Fruit fly (Drosophila melanogaster) whole organism, embryonic: Measurements from ENCODE around the gene CG42445.

Source experiments
- Adf1 ChIP-seq: fragments of 200-800 bp; sonication (Bioruptor generic); IDR thresholded peaks from 2 replicates; pipeline ENCODE4 v1.3.6; 2022; ENCODE audit warnings: missing biosample characterization, missing genetic modification characterization
- Aef1 ChIP-seq: fragments of 200-800 bp; sonication (Bioruptor generic); IDR thresholded peaks from 3 replicates; pipeline ENCODE4 v1.3.6; 2022; ENCODE audit warnings: missing biosample characterization, missing genetic modification characterization
- Atf-2 ChIP-seq: fragments of 200-800 bp; sonication (Bioruptor generic); optimal IDR thresholded peaks from 2 replicates; lab custom pipeline; 2016; ENCODE audit warnings: missing biosample characterization, missing genetic modification characterization
- Atf3 ChIP-seq: fragments of 200-800 bp; sonication (Bioruptor generic); optimal IDR thresholded peaks from 3 replicates; lab custom pipeline; 2016; ENCODE audit warnings: missing biosample characterization, missing genetic modification characterization
- CG10147 ChIP-seq: fragments of 200-800 bp; sonication (Bioruptor generic); optimal IDR thresholded peaks from 2 replicates; lab custom pipeline; 2019; ENCODE audit warnings: missing biosample characterization, mild to moderate bottlenecking, missing genetic modification characterization, moderate library complexity
- CG10267 ChIP-seq: fragments of 200-800 bp; sonication (Bioruptor generic); optimal IDR thresholded peaks from 2 replicates; lab custom pipeline; 2018; ENCODE audit warnings: missing biosample characterization, mild to moderate bottlenecking, missing genetic modification characterization, moderate library complexity
- CG10979 ChIP-seq: fragments of 200-800 bp; sonication (Bioruptor generic); optimal IDR thresholded peaks from 2 replicates; lab custom pipeline; 2018; ENCODE audit warnings: missing biosample characterization, mild to moderate bottlenecking, missing genetic modification characterization, moderate library complexity
- CG11085 ChIP-seq: fragments of 200-800 bp; sonication (Bioruptor generic); IDR thresholded peaks from 2 replicates; pipeline ENCODE4 v1.3.6; 2022; ENCODE audit warnings: missing biosample characterization, missing genetic modification characterization
- CG11560 ChIP-seq: fragments of 200-800 bp; sonication (Bioruptor generic); IDR thresholded peaks from 3 replicates; pipeline ENCODE4 v1.3.6; 2022; ENCODE audit warnings: missing biosample characterization, missing genetic modification characterization
- CG12391 ChIP-seq: fragments of 200-800 bp; sonication (Bioruptor generic); optimal IDR thresholded peaks from 3 replicates; lab custom pipeline; 2018; ENCODE audit warnings: missing biosample characterization, mild to moderate bottlenecking, missing genetic modification characterization, moderate library complexity
- CG12769 ChIP-seq: fragments of 200-800 bp; sonication (Bioruptor generic); optimal IDR thresholded peaks from 2 replicates; lab custom pipeline; 2019; ENCODE audit warnings: missing biosample characterization, mild to moderate bottlenecking, missing genetic modification characterization, moderate library complexity
- CG17186 ChIP-seq: fragments of 200-800 bp; sonication (Bioruptor generic); optimal IDR thresholded peaks from 3 replicates; lab custom pipeline; 2017; ENCODE audit warnings: missing biosample characterization, missing genetic modification reagents, missing genetic modification characterization
- CG32767 ChIP-seq: fragments of 200-800 bp; sonication (Bioruptor generic); IDR thresholded peaks from 2 replicates; pipeline ENCODE4 v1.3.6; 2022; ENCODE audit warnings: missing biosample characterization, missing genetic modification characterization
- CG32772 ChIP-seq: fragments of 200-800 bp; sonication (Bioruptor generic); IDR thresholded peaks from 2 replicates; pipeline ENCODE4 v1.3.6; 2022; ENCODE audit warnings: missing biosample characterization, missing genetic modification characterization
- CG33213 ChIP-seq: fragments of 200-800 bp; sonication (Bioruptor generic); optimal IDR thresholded peaks from 3 replicates; lab custom pipeline; 2016; ENCODE audit warnings: missing biosample characterization, missing genetic modification characterization
- CG4282 ChIP-seq: fragments of 200-800 bp; sonication (Bioruptor generic); optimal IDR thresholded peaks from 2 replicates; lab custom pipeline; 2016; ENCODE audit warnings: missing biosample characterization, missing genetic modification characterization
- CG4404 ChIP-seq: fragments of 200-800 bp; sonication (Bioruptor generic); IDR thresholded peaks from 2 replicates; pipeline ENCODE4 v1.3.6; 2022; ENCODE audit warnings: missing biosample characterization, missing genetic modification characterization
- CG7357 ChIP-seq: fragments of 200-800 bp; sonication (Bioruptor generic); IDR thresholded peaks from 3 replicates; pipeline ENCODE4 v1.3.6; 2022; ENCODE audit warnings: missing biosample characterization, missing genetic modification characterization
- CG7745 ChIP-seq: fragments of 200-800 bp; sonication (Bioruptor generic); optimal IDR thresholded peaks from 2 replicates; lab custom pipeline; 2018; ENCODE audit warnings: missing biosample characterization, mild to moderate bottlenecking, missing genetic modification characterization, moderate library complexity
- CG7839 ChIP-seq: fragments of 200-800 bp; sonication (Bioruptor generic); optimal IDR thresholded peaks from 3 replicates; lab custom pipeline; 2018; ENCODE audit warnings: missing biosample characterization, mild to moderate bottlenecking, missing genetic modification characterization, moderate library complexity
- HLHmδ ChIP-seq: fragments of 200-800 bp; sonication (Bioruptor generic); optimal IDR thresholded peaks from 2 replicates; lab custom pipeline; 2018; ENCODE audit warnings: missing biosample characterization, mild to moderate bottlenecking, missing genetic modification characterization, moderate library complexity
- Hand ChIP-seq: fragments of 200-800 bp; sonication (Bioruptor generic); optimal IDR thresholded peaks from 2 replicates; lab custom pipeline; 2017; ENCODE audit warnings: mild to moderate bottlenecking, missing biosample characterization, missing genetic modification reagents, missing genetic modification characterization
- HmgD ChIP-seq: fragments of 200-800 bp; sonication (Bioruptor generic); optimal IDR thresholded peaks from 3 replicates; lab custom pipeline; 2016; ENCODE audit warnings: missing biosample characterization, missing genetic modification characterization
- Hmx ChIP-seq: fragments of 200-800 bp; sonication (Bioruptor generic); optimal IDR thresholded peaks from 2 replicates; lab custom pipeline; 2016; ENCODE audit warnings: missing biosample characterization, missing genetic modification characterization
- Lhr ChIP-seq: fragments of 200-800 bp; sonication (Bioruptor generic); optimal IDR thresholded peaks from 3 replicates; lab custom pipeline; 2017; ENCODE audit warnings: mild to moderate bottlenecking, missing biosample characterization, missing genetic modification reagents, missing genetic modification characterization
- Myb ChIP-seq: fragments of 200-800 bp; sonication (Bioruptor generic); optimal IDR thresholded peaks from 2 replicates; lab custom pipeline; 2016; ENCODE audit warnings: missing biosample characterization, missing genetic modification characterization
- NFAT ChIP-seq: fragments of 200-800 bp; sonication (Bioruptor generic); IDR thresholded peaks from 2 replicates; pipeline ENCODE4 v1.3.6; 2022; ENCODE audit warnings: missing biosample characterization, missing genetic modification characterization
- NfI ChIP-seq: fragments of 200-800 bp; sonication (Bioruptor generic); optimal IDR thresholded peaks from 3 replicates; lab custom pipeline; 2018; ENCODE audit warnings: missing biosample characterization, mild to moderate bottlenecking, missing genetic modification characterization, moderate library complexity
- Oli ChIP-seq: fragments of 200-800 bp; sonication (Bioruptor generic); optimal IDR thresholded peaks from 2 replicates; lab custom pipeline; 2018; ENCODE audit warnings: missing biosample characterization, mild to moderate bottlenecking, missing genetic modification characterization, moderate library complexity
- PHDP ChIP-seq: fragments of 200-800 bp; sonication (Bioruptor generic); optimal IDR thresholded peaks from 3 replicates; lab custom pipeline; 2018; ENCODE audit warnings: missing biosample characterization, mild to moderate bottlenecking, missing genetic modification characterization, moderate library complexity
- Pdp1 ChIP-seq, 2 experiments: fragments of 200-800 bp; sonication (Bioruptor generic); optimal IDR thresholded peaks; 3 replicates each; lab custom pipeline; 2016; ENCODE audit warnings: missing biosample characterization in 2 of 2, missing genetic modification characterization in 2 of 2, mild to moderate bottlenecking in 1 of 2, moderate library complexity in 1 of 2
- Sry-β ChIP-seq: fragments of 200-800 bp; sonication (Bioruptor generic); optimal IDR thresholded peaks from 2 replicates; lab custom pipeline; 2018; ENCODE audit warnings: missing biosample characterization, mild to moderate bottlenecking, missing genetic modification characterization, moderate library complexity
- aop ChIP-seq: fragments of 200-800 bp; sonication (Bioruptor generic); IDR thresholded peaks from 2 replicates; pipeline ENCODE4 v1.3.6; 2022; ENCODE audit warnings: missing biosample characterization, missing genetic modification characterization
- cad ChIP-seq: fragments of >200 bp; optimal IDR thresholded peaks from 2 replicates; lab custom pipeline; 2017; ENCODE audit warnings: missing biosample characterization, missing genetic modification characterization
- cg ChIP-seq: fragments of 200-800 bp; sonication (Bioruptor generic); optimal IDR thresholded peaks from 3 replicates; lab custom pipeline; 2019; ENCODE audit warnings: missing biosample characterization, mild to moderate bottlenecking, missing genetic modification characterization, moderate library complexity
- chn ChIP-seq: fragments of 200-800 bp; sonication (Bioruptor generic); optimal IDR thresholded peaks from 2 replicates; lab custom pipeline; 2016; ENCODE audit warnings: missing biosample characterization, missing genetic modification characterization
- cwo ChIP-seq: fragments of 200-800 bp; sonication (Bioruptor generic); optimal IDR thresholded peaks from 3 replicates; lab custom pipeline; 2017; ENCODE audit warnings: missing biosample characterization, missing genetic modification characterization, mild to moderate bottlenecking, moderate library complexity, missing genetic modification reagents
- dm ChIP-seq: fragments of 200-800 bp; sonication (Bioruptor generic); optimal IDR thresholded peaks from 3 replicates; lab custom pipeline; 2016; ENCODE audit warnings: missing biosample characterization, missing genetic modification characterization
- eve ChIP-seq, 2 experiments: fragments of >200 bp; optimal IDR thresholded peaks; 2 replicates each; lab custom pipeline; 2017; ENCODE audit warnings: missing biosample characterization in 2 of 2, missing genetic modification characterization in 2 of 2
- hbn ChIP-seq: fragments of 200-800 bp; sonication (Bioruptor generic); IDR thresholded peaks from 2 replicates; pipeline ENCODE4 v1.3.6; 2022; ENCODE audit warnings: missing biosample characterization, missing genetic modification characterization; ENCODE audit not compliant: partially characterized antibody
- ken ChIP-seq: fragments of 200-800 bp; sonication (Bioruptor generic); IDR thresholded peaks from 3 replicates; pipeline ENCODE4 v1.3.6; 2022; ENCODE audit warnings: missing biosample characterization, missing genetic modification characterization
- knrl ChIP-seq: fragments of 200-800 bp; sonication (Bioruptor generic); IDR thresholded peaks from 3 replicates; pipeline ENCODE4 v1.3.6; 2022; ENCODE audit warnings: missing biosample characterization, missing genetic modification characterization; ENCODE audit not compliant: partially characterized antibody
- onecut ChIP-seq: fragments of 200-800 bp; sonication (Bioruptor generic); IDR thresholded peaks from 2 replicates; pipeline ENCODE4 v1.3.6; 2022; ENCODE audit warnings: missing biosample characterization, missing genetic modification characterization
- trem ChIP-seq: fragments of 200-800 bp; optimal IDR thresholded peaks from 3 replicates; lab custom pipeline; 2019; ENCODE audit warnings: missing biosample characterization, mild to moderate bottlenecking, missing genetic modification characterization, moderate library complexity
- ttk ChIP-seq: fragments of 200-800 bp; sonication (Bioruptor generic); IDR thresholded peaks from 2 replicates; pipeline ENCODE4 v2.1.2; 2022; ENCODE audit warnings: missing biosample characterization, missing genetic modification characterization
- twi ChIP-seq: fragments of 200-800 bp; optimal IDR thresholded peaks from 2 replicates; lab custom pipeline; 2019; ENCODE audit warnings: missing biosample characterization, mild to moderate bottlenecking, missing genetic modification characterization, moderate library complexity
- tx ChIP-seq: fragments of 200-800 bp; sonication (Bioruptor generic); optimal IDR thresholded peaks from 2 replicates; lab custom pipeline; 2016; ENCODE audit warnings: missing biosample characterization, missing genetic modification characterization
- usp ChIP-seq: fragments of >200 bp; optimal IDR thresholded peaks from 2 replicates; lab custom pipeline; 2017; ENCODE audit warnings: missing biosample characterization, missing genetic modification characterization
- zen2 ChIP-seq: fragments of 200-800 bp; sonication (Bioruptor generic); IDR thresholded peaks from 3 replicates; pipeline ENCODE4 v1.3.6; 2022; ENCODE audit warnings: missing biosample characterization, missing genetic modification characterization; ENCODE audit not compliant: partially characterized antibody

CG42445 gene

dm6 chr3L:8153206-8153996, 5.3 kb downstream of the CG42445 start (continued):
- TF ChIP-seq Pdp1 (GFP tag; optimal IDR thresholded peaks at IDR 0.05; lab: Kevin White, UChicago), result peak in 1 of 2 experiments; percentile 63
- peak; percentile 66; the same call in 1 of the 2 replicates for TF ChIP-seq ttk (GFP tag; lab: Robert Waterston, UW)
- peak; percentile 72 for TF ChIP-seq cg (GFP tag; lab: Kevin White, UChicago)
- TF ChIP-seq CG10979 (tag; lab: Kevin White, UChicago), result peak; percentile 61
- TF ChIP-seq knrl (GFP tag; lab: Robert Waterston, UW), result no peak
- no peak for TF ChIP-seq Myb (GFP tag; lab: Kevin White, UChicago)
- 0 out of 2 replicates have a peak, but pooled peaks have one; percentile 14 for TF ChIP-seq CG11085
- peak; percentile 46; the same call in 1 of the 3 replicates for TF ChIP-seq Aef1 (GFP tag; lab: Robert Waterston, UW)
- TF ChIP-seq cad, result no peak
- peak; percentile 55; the same call in 1 of the 2 replicates for TF ChIP-seq CG32767 (GFP tag; lab: Robert Waterston, UW)
- TF ChIP-seq HLHmδ, result no peak
- no peak for TF ChIP-seq CG10147
- no peak for TF ChIP-seq trem (tag; lab: Kevin White, UChicago)
- peak; percentile 5 for TF ChIP-seq CG12769 (tag; lab: Kevin White, UChicago)
- TF ChIP-seq Hand (GFP tag; lab: Kevin White, UChicago), result no peak
- no peak for TF ChIP-seq dm
- TF ChIP-seq Lhr (GFP tag; lab: Kevin White, UChicago), result peak; percentile 8
- no peak for TF ChIP-seq chn (GFP tag; lab: Kevin White, UChicago)
- no peak for TF ChIP-seq twi
- peak; percentile 57 for TF ChIP-seq CG32772 (GFP tag; lab: Robert Waterston, UW)
- TF ChIP-seq ken, result peak; percentile 67
- TF ChIP-seq eve (GFP tag; optimal IDR thresholded peaks at IDR 0.05; lab: Kevin White, UChicago), result peak in 1 of 2 experiments; percentile 62
- TF ChIP-seq Atf-2 (GFP tag; lab: Kevin White, UChicago), result peak; percentile 37
- TF ChIP-seq CG7357, result no peak
- no peak for TF ChIP-seq CG17186
- no peak for TF ChIP-seq Hmx (GFP tag; lab: Kevin White, UChicago)
- TF ChIP-seq onecut (GFP tag; lab: Robert Waterston, UW), result peak; percentile 44; the same call in 1 of the 2 replicates
- TF ChIP-seq Atf3 (GFP tag; lab: Kevin White, UChicago), result peak; percentile 54
- TF ChIP-seq hbn (GFP tag; lab: Robert Waterston, UW), result no peak
- peak; percentile 57 for TF ChIP-seq NfI (GFP tag; lab: Kevin White, UChicago)
- TF ChIP-seq CG33213 (GFP tag; lab: Kevin White, UChicago), result peak; percentile 41
- TF ChIP-seq cwo, result peak; percentile 7
- TF ChIP-seq CG10267, result peak; percentile 35
- no peak for TF ChIP-seq CG4404
- peak; percentile 76 for TF ChIP-seq Oli (tag; lab: Kevin White, UChicago)
- no peak for TF ChIP-seq zen2 (GFP tag; lab: Robert Waterston, UW)
- TF ChIP-seq usp (GFP tag; lab: Kevin White, UChicago), result no peak
- TF ChIP-seq CG4282, result no peak
- TF ChIP-seq CG7745 (tag; lab: Kevin White, UChicago), result no peak
- peak; percentile 58 for TF ChIP-seq CG7839
- no peak for TF ChIP-seq tx
- peak; percentile 49 for TF ChIP-seq PHDP (tag; lab: Kevin White, UChicago)
- no peak for TF ChIP-seq aop (GFP tag; lab: Robert Waterston, UW)
- TF ChIP-seq NFAT (GFP tag; lab: Robert Waterston, UW), result no peak
- TF ChIP-seq Sry-β (GFP tag; lab: Kevin White, UChicago), result no peak
- no peak for TF ChIP-seq Adf1 (GFP tag; lab: Robert Waterston, UW)
- no peak for TF ChIP-seq HmgD (GFP tag; lab: Kevin White, UChicago)
- peak; percentile 49 for TF ChIP-seq CG12391
- no peak for TF ChIP-seq CG11560 (tag; lab: Robert Waterston, UW)
